Fruit fly (Drosophila melanogaster): Measurements from ENCODE around the gene BthD.

BthD gene

DNA sequence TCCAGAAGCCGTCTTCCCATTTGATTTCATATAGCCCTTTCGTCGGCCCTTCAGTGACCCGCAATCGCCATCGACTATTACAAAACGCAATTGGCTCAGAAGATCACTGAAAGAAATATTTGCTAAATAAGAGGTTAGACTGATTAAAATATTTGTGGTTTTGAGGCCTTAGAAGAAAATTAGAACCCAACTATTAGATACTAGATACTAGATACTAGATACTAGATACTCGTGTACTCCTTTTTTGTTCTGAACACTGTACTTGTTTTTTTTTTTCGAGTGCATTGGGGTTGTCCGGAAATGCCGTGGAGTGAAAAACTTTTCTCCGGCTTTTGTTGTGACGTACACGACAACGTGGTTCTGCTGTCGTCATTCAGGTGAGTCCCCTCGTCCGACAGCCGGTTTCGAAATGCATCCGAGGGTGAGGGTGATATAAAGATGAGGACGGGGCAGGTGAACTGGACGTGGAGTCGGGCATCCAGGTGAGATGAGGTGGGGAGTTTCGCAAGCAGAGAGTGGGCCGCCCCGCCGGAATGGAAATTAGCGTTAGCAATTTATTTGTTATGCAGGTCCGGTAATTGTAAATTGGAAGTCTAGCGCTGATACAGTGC is 18.5 kb downstream of the BthD start:
- TF ChIP-seq D1 (tag; optimal IDR thresholded peaks at IDR 0.05) (no peak), CG14655 (GFP tag; optimal IDR thresholded peaks at IDR 0.05) (peak; percentile 18), CG32121 (GFP tag; IDR thresholded peaks at IDR 0.05) (peak; percentile 47; the same call in 1 of the 2 replicates), Snoo (tag; optimal IDR thresholded peaks at IDR 0.05) (peak; percentile 20), CG9948 (tag; optimal IDR thresholded peaks at IDR 0.05) (peak; percentile 6), CG4496 (GFP tag; IDR thresholded peaks at IDR 0.05) (0 out of 3 replicates have a peak, but pooled peaks have one; percentile 36), CG12605 (GFP tag; IDR thresholded peaks at IDR 0.05) (0 out of 2 replicates have a peak, but pooled peaks have one; percentile 38), Ets98B (GFP tag; IDR thresholded peaks at IDR 0.05) (no peak), CG34367 (tag; optimal IDR thresholded peaks at IDR 0.05) (no peak), Pif1B (GFP tag; optimal IDR thresholded peaks at IDR 0.05) (no peak), CG8301 (tag; optimal IDR thresholded peaks at IDR 0.05) (peak; percentile 29)

dm6 chrX:13632606-13633005 is 20.7 kb downstream of the BthD start:
- TF ChIP-seq CG8159 (tag; optimal IDR thresholded peaks at IDR 0.05) (no peak), CG17806 (tag; optimal IDR thresholded peaks at IDR 0.05) (no peak), Ets98B (GFP tag; IDR thresholded peaks at IDR 0.05) (no peak), fd96Ca (GFP tag; IDR thresholded peaks at IDR 0.05) (no peak), CG32121 (GFP tag; IDR thresholded peaks at IDR 0.05) (no peak), CG8301 (tag; optimal IDR thresholded peaks at IDR 0.05) (no peak), CG13204 (GFP tag; optimal IDR thresholded peaks at IDR 0.05) (no peak)

DNA sequence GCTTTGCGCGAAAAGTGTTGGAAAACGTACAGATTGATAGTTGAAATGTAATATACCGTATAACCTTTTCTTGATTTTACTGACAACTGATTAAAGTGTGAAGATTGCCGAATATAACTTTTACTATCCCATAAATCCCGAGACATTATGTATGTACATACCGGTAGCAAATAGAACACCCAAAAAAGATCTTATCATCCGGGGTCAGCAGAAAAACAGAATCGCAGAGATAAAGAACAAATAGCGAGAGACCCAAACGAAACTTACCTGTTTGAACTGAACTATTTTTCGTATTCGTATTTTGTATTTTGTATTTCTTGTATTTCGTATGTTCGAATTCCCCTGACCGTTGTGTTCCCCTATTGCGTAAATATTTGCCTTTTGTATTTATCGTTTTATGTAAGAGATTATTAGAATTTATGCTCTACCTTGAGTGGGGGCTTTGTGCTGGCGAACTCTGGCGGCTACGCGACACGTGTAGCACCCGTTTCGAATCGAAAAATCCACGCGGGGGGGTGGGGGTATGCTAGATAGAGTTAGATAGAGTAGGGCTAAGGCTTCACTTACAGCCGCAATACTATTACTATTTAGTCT is 21.5 kb downstream of the BthD start:
- no peak for TF ChIP-seq CG17806 (tag; optimal IDR thresholded peaks at IDR 0.05)
- no peak for TF ChIP-seq rn (GFP tag; IDR thresholded peaks at IDR 0.05)
- no peak for TF ChIP-seq CG13204 (GFP tag; optimal IDR thresholded peaks at IDR 0.05)
- no peak for TF ChIP-seq EcR (GFP tag; optimal IDR thresholded peaks at IDR 0.05)
- TF ChIP-seq gl (tag; optimal IDR thresholded peaks at IDR 0.05): no peak
- no peak for TF ChIP-seq CG8159 (tag; optimal IDR thresholded peaks at IDR 0.05)
- no peak for TF ChIP-seq Pif1A (GFP tag; optimal IDR thresholded peaks at IDR 0.05)
- TF ChIP-seq CG8301 (tag; optimal IDR thresholded peaks at IDR 0.05): no peak
- no peak for TF ChIP-seq Ets98B (GFP tag; IDR thresholded peaks at IDR 0.05)
- no peak for TF ChIP-seq D1 (tag; optimal IDR thresholded peaks at IDR 0.05)
- TF ChIP-seq CG9948 (tag; optimal IDR thresholded peaks at IDR 0.05): no peak
- no peak for TF ChIP-seq CG15710 (tag; optimal IDR thresholded peaks at IDR 0.05)
- no peak for TF ChIP-seq fd96Ca (GFP tag; IDR thresholded peaks at IDR 0.05)
- TF ChIP-seq CG10348 (GFP tag; IDR thresholded peaks at IDR 0.05): no peak
- TF ChIP-seq CG32121 (GFP tag; IDR thresholded peaks at IDR 0.05): no peak

DNA sequence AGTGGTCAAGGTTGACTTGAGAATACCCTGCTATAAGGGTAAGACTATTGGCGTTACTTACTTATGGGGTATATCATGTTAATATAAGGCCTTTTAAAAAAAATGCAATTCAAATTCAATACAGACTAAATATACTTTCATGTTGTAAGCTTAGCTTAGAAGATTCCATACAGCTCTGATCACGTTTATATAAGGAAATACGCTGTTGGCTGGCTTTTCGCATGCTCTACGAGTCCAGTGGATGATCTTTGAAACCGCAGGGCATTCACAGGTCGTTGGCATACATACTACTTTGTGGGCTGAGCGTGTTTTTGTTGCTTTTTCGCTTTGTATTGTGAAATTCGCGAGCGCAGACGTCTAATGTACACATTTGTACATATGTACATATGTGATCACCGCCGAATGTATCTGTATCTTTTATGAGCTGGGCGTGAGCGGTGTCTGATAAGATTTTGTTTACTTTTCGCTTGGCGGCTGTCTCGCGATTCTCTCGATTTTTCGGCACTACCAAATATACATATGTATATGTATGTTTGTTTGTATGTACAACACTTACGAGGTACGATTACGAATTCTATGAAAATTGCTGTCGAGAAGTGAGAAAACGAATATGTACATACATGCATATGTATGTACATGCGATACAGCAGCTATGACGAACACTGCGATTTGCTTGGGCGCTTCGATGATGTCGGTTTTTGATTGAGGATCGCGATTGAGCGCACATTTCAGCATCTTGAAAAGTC is 22.5 kb downstream of the BthD start:
- TF ChIP-seq D1 (tag; optimal IDR thresholded peaks at IDR 0.05) (no peak), Pif1A (GFP tag; optimal IDR thresholded peaks at IDR 0.05) (peak; percentile 34), CG8301 (tag; optimal IDR thresholded peaks at IDR 0.05) (peak; percentile 0), CG12605 (GFP tag; IDR thresholded peaks at IDR 0.05) (no peak), CG4496 (GFP tag; IDR thresholded peaks at IDR 0.05) (0 out of 3 replicates have a peak, but pooled peaks have one; percentile 24), CG14655 (GFP tag; optimal IDR thresholded peaks at IDR 0.05) (peak; percentile 20), CG8159 (tag; optimal IDR thresholded peaks at IDR 0.05) (no peak), gl (tag; optimal IDR thresholded peaks at IDR 0.05) (no peak), EcR (GFP tag; optimal IDR thresholded peaks at IDR 0.05) (peak; percentile 10), Snoo (tag; optimal IDR thresholded peaks at IDR 0.05) (peak; percentile 6), Pif1B (GFP tag; optimal IDR thresholded peaks at IDR 0.05) (no peak)

DNA sequence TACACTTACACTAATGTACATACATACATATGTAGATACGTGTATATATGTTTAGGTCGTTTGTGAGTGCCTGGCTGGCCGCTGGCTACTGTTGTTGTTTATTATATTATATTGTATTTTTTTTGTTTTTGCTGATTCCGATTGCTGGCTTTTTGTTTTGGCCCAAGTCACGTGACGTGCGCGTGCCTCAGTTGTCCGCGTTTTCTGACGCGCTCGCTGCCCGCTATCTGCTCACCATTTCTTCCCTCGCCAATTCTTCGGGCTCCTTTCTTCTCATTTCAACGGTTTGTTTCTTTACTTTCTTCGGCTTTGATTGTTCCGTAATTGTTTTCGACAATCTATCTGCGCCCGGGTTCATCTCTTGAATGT is 23.1 kb downstream of the BthD start:
- no peak for TF ChIP-seq fd96Ca (GFP tag; IDR thresholded peaks at IDR 0.05)
- no peak for TF ChIP-seq Ets98B (GFP tag; IDR thresholded peaks at IDR 0.05)
- TF ChIP-seq CG8159 (tag; optimal IDR thresholded peaks at IDR 0.05): no peak
- no peak for TF ChIP-seq Pif1B (GFP tag; optimal IDR thresholded peaks at IDR 0.05)
- no peak for TF ChIP-seq CG32121 (GFP tag; IDR thresholded peaks at IDR 0.05)
- no peak for TF ChIP-seq CG13204 (GFP tag; optimal IDR thresholded peaks at IDR 0.05)
- TF ChIP-seq CG17806 (tag; optimal IDR thresholded peaks at IDR 0.05): no peak
- TF ChIP-seq CG34367 (tag; optimal IDR thresholded peaks at IDR 0.05): no peak
- TF ChIP-seq CG15710 (tag; optimal IDR thresholded peaks at IDR 0.05): no peak

DNA sequence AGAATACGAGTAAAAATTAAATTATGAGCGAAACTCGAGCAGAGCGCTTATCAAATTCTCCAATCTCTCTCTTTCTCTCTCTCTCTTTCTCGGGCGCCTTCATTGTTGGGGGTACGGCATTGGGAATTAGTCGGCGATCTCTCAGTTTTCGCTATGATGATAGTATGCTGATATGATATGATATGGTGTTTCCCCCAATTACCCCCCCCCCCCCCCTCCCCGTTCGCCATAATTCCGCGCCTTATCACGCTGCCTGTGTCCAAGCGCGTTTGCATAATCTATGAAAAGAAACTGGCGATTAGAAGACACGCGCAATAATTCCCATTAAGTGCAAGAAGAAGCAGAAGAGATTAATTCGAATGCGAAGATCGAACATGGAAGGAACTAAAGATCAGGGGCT is 24.9 kb downstream of the BthD start:
- TF ChIP-seq CG8301 (tag; optimal IDR thresholded peaks at IDR 0.05) (no peak), CG12605 (GFP tag; IDR thresholded peaks at IDR 0.05) (no peak)
